Worm (Caenorhabditis elegans) whole organism, L4 larva: ENCODE data around the gene flcn-1.

Source experiments
- F49E8.2 ChIP-seq: sonication (generic microtip); optimal IDR thresholded peaks from 2 replicates; lab custom pipeline; 2016; ENCODE audit warnings: missing compliant biosample characterization, mild to moderate bottlenecking, missing genetic modification characterization, borderline replicate concordance
- Y105C5A.15 ChIP-seq: fragments of 200-800 bp; sonication (Bioruptor generic); IDR thresholded peaks from 2 replicates; pipeline ENCODE4 v1.3.6; 2022; ENCODE audit warnings: missing genetic modification characterization, missing compliant biosample characterization
- ZK337.2 ChIP-seq: fragments of 200-800 bp; sonication (Bioruptor generic); IDR thresholded peaks from 2 replicates; pipeline ENCODE4 v1.3.6; 2022; ENCODE audit warnings: missing genetic modification reagents, missing genetic modification characterization, missing compliant biosample characterization
- ama-1 ChIP-seq: fragments of 150-350 bp; optimal IDR thresholded peaks from 2 replicates; lab custom pipeline; 2014; ENCODE audit warnings: inconsistent platforms, mixed read lengths
- arid-1 ChIP-seq: fragments of 200-800 bp; sonication (Bioruptor generic); conservative IDR thresholded peaks from 2 replicates; pipeline ENCODE4 v1.3.6; 2022; ENCODE audit warnings: missing genetic modification reagents, missing genetic modification characterization, missing compliant biosample characterization
- attf-4 ChIP-seq: sonication (generic microtip); optimal IDR thresholded peaks from 3 replicates; lab custom pipeline; 2017; ENCODE audit warnings: missing biosample characterization, missing genetic modification characterization
- ceh-28 ChIP-seq: fragments of 150-350 bp; optimal IDR thresholded peaks from 2 replicates; lab custom pipeline; 2014; ENCODE audit warnings: missing biosample characterization, missing genetic modification reagents, missing genetic modification characterization
- ceh-32 ChIP-seq: sonication (generic microtip); optimal IDR thresholded peaks from 2 replicates; lab custom pipeline; 2016; ENCODE audit warnings: mild to moderate bottlenecking, missing genetic modification characterization, missing compliant biosample characterization; ENCODE audit not compliant: poor library complexity
- ces-1 ChIP-seq: fragments of 150-350 bp; sonication (generic microtip); optimal IDR thresholded peaks from 4 replicates; lab custom pipeline; 2014; ENCODE audit warnings: missing biosample characterization, missing genetic modification reagents, missing genetic modification characterization
- daf-12 ChIP-seq: fragments of 150-350 bp; optimal IDR thresholded peaks from 2 replicates; lab custom pipeline; 2014; ENCODE audit warnings: missing biosample characterization, missing genetic modification reagents, missing genetic modification characterization
- daf-16 ChIP-seq, 3 experiments: sonication (generic microtip); optimal IDR thresholded peaks; 2 replicates each; lab custom pipeline; 2016 to 2017; ENCODE audit warnings: missing genetic modification characterization in 3 of 3, missing genetic modification reagents in 3 of 3, mild to moderate bottlenecking in 2 of 3, missing compliant biosample characterization in 2 of 3, missing biosample characterization in 1 of 3, moderate library complexity in 1 of 3
- dpl-1 ChIP-seq: fragments of 150-350 bp; optimal IDR thresholded peaks from 2 replicates; lab custom pipeline; 2014; ENCODE audit warnings: missing biosample characterization, missing genetic modification reagents, missing genetic modification characterization
- duxl-1 ChIP-seq: sonication (generic microtip); optimal IDR thresholded peaks from 2 replicates; lab custom pipeline; 2016; ENCODE audit warnings: mild to moderate bottlenecking, missing genetic modification characterization, moderate library complexity, missing compliant biosample characterization; ENCODE audit not compliant: poor library complexity
- fkh-10 ChIP-seq: fragments of 150-350 bp; optimal IDR thresholded peaks from 2 replicates; lab custom pipeline; 2014; ENCODE audit warnings: missing biosample characterization, missing genetic modification reagents, missing genetic modification characterization
- gei-8 ChIP-seq: fragments of 200-800 bp; sonication (Bioruptor generic); optimal IDR thresholded peaks from 2 replicates; lab custom pipeline; 2018; ENCODE audit warnings: mild to moderate bottlenecking, missing genetic modification characterization, missing compliant biosample characterization
- hif-1 ChIP-seq, 2 experiments: sonication (generic microtip); optimal IDR thresholded peaks; 2 replicates each; lab custom pipeline; 2016 to 2017; ENCODE audit warnings: missing compliant biosample characterization in 2 of 2, missing genetic modification characterization in 2 of 2, missing genetic modification reagents in 2 of 2, missing genotype in 2 of 2, mild to moderate bottlenecking in 1 of 2
- hlh-11 ChIP-seq: fragments of 200-800 bp; sonication (Bioruptor generic); optimal IDR thresholded peaks from 2 replicates; lab custom pipeline; 2018; ENCODE audit warnings: mild to moderate bottlenecking, missing genetic modification characterization, missing compliant biosample characterization
- hlh-30 ChIP-seq: sonication (generic microtip); optimal IDR thresholded peaks from 2 replicates; lab custom pipeline; 2017; ENCODE audit warnings: antibody characterized with exemption, mild to moderate bottlenecking, missing genetic modification characterization, missing compliant biosample characterization; ENCODE audit not compliant: insufficient read depth
- hmg-1.1 ChIP-seq: fragments of 200-800 bp; sonication (Bioruptor generic); IDR thresholded peaks from 2 replicates; pipeline ENCODE4 v1.3.6; 2022; ENCODE audit warnings: missing genetic modification reagents, missing genetic modification characterization, missing compliant biosample characterization
- lin-13 ChIP-seq: fragments of 150-350 bp; optimal IDR thresholded peaks from 2 replicates; lab custom pipeline; 2014; ENCODE audit warnings: missing biosample characterization, missing genetic modification reagents, missing genetic modification characterization
- lsy-2 ChIP-seq, 2 experiments: fragments of 150-350 bp in 1 of 2; sonication (generic microtip) in 1 of 2; optimal IDR thresholded peaks; 2 replicates each; lab custom pipeline; 2014 to 2017; ENCODE audit warnings: missing biosample characterization in 2 of 2, missing genetic modification characterization in 2 of 2
- madf-5 ChIP-seq, 2 experiments: fragments of 200-800 bp; sonication (Bioruptor generic); IDR thresholded peaks; 2 replicates each; pipeline ENCODE4 v1.3.6; 2022; ENCODE audit warnings: missing compliant biosample characterization in 2 of 2, missing genetic modification characterization in 2 of 2
- mep-1 ChIP-seq: fragments of 150-350 bp; sonication (generic microtip); optimal IDR thresholded peaks from 3 replicates; lab custom pipeline; 2014; ENCODE audit warnings: missing biosample characterization, missing genetic modification characterization
- mxl-2 ChIP-seq: fragments of 200-800 bp; sonication (Bioruptor generic); conservative IDR thresholded peaks from 2 replicates; pipeline ENCODE4 v1.3.6; 2022; ENCODE audit warnings: missing genetic modification reagents, missing genetic modification characterization, missing compliant biosample characterization
- nhr-10 ChIP-seq: fragments of 150-350 bp; optimal IDR thresholded peaks from 2 replicates; lab custom pipeline; 2014; ENCODE audit warnings: missing biosample characterization, missing genetic modification characterization
- nhr-102 ChIP-seq: sonication (generic microtip); optimal IDR thresholded peaks from 2 replicates; lab custom pipeline; 2016; ENCODE audit warnings: mild to moderate bottlenecking, missing genetic modification characterization, moderate library complexity, missing compliant biosample characterization
- nhr-11 ChIP-seq: fragments of 150-350 bp; optimal IDR thresholded peaks from 2 replicates; lab custom pipeline; 2014; ENCODE audit warnings: missing biosample characterization, missing genetic modification characterization
- nhr-25 ChIP-seq: sonication (generic microtip); optimal IDR thresholded peaks from 2 replicates; lab custom pipeline; 2017; ENCODE audit warnings: missing genetic modification characterization, mild to moderate bottlenecking, missing compliant biosample characterization, antibody characterized with exemption, moderate library complexity, borderline replicate concordance; ENCODE audit not compliant: insufficient read depth
- nhr-41 ChIP-seq: fragments of 200-800 bp; sonication (Bioruptor generic); IDR thresholded peaks from 2 replicates; pipeline ENCODE4 v1.3.6; 2022; ENCODE audit warnings: missing genetic modification reagents, missing genetic modification characterization, missing compliant biosample characterization
- rbr-2 ChIP-seq: sonication (generic microtip); optimal IDR thresholded peaks from 2 replicates; lab custom pipeline; 2016; ENCODE audit warnings: missing genotype, missing genetic modification characterization, missing compliant biosample characterization
- saeg-2 ChIP-seq: fragments of 200-800 bp; sonication (Bioruptor generic); IDR thresholded peaks from 2 replicates; pipeline ENCODE4 v1.3.6; 2022; ENCODE audit warnings: missing genetic modification reagents, missing genetic modification characterization, missing compliant biosample characterization
- set-16 ChIP-seq: fragments of 200-800 bp; sonication (Bioruptor generic); IDR thresholded peaks from 2 replicates; pipeline ENCODE4 v1.3.6; 2022; ENCODE audit warnings: missing genetic modification reagents, missing genetic modification characterization, missing compliant biosample characterization
- skn-1 ChIP-seq: fragments of 150-350 bp; optimal IDR thresholded peaks from 2 replicates; lab custom pipeline; 2014; ENCODE audit warnings: missing biosample characterization, missing genetic modification characterization
- snpc-1.2 ChIP-seq: fragments of 200-800 bp; sonication (Bioruptor generic); IDR thresholded peaks from 2 replicates; pipeline ENCODE4 v1.3.6; 2022; ENCODE audit warnings: missing genetic modification reagents, missing genetic modification characterization, missing compliant biosample characterization
- spr-1 ChIP-seq: sonication (generic microtip); optimal IDR thresholded peaks from 2 replicates; lab custom pipeline; 2016; ENCODE audit warnings: mild to moderate bottlenecking, missing genetic modification characterization, missing compliant biosample characterization
- spr-3 ChIP-seq: fragments of 200-800 bp; sonication (Bioruptor generic); optimal IDR thresholded peaks from 2 replicates; lab custom pipeline; 2018; ENCODE audit warnings: mild to moderate bottlenecking, missing genetic modification characterization, missing compliant biosample characterization
- tag-97 ChIP-seq: fragments of 200-800 bp; sonication (Bioruptor generic); IDR thresholded peaks from 2 replicates; pipeline ENCODE4 v1.3.6; 2022; ENCODE audit warnings: missing genetic modification characterization, missing compliant biosample characterization
- unc-62 ChIP-seq, 3 experiments: fragments of 150-350 bp in 1 of 3; sonication (generic microtip); optimal IDR thresholded peaks in 2 of 3; peaks in 1 of 3; 1 replicate in 1 of 3; 2 replicates in 2 of 3; lab custom pipeline; 2014 to 2017; ENCODE audit warnings: missing biosample characterization in 3 of 3, missing genetic modification characterization in 3 of 3, missing genetic modification reagents in 3 of 3, missing genotype in 1 of 3
- zfp-2 ChIP-seq: sonication (generic microtip); optimal IDR thresholded peaks from 2 replicates; lab custom pipeline; 2016; ENCODE audit warnings: mild to moderate bottlenecking, missing genetic modification characterization, missing compliant biosample characterization
- zfp-3 ChIP-seq: fragments of 200-800 bp; sonication (Bioruptor generic); conservative IDR thresholded peaks from 2 replicates; pipeline ENCODE4 v1.3.6; 2022; ENCODE audit warnings: missing genetic modification reagents, missing genetic modification characterization, missing compliant biosample characterization
- zip-11 ChIP-seq: fragments of 200-800 bp; sonication (Bioruptor generic); IDR thresholded peaks from 2 replicates; pipeline ENCODE4 v1.3.6; 2022; ENCODE audit warnings: missing genetic modification characterization, missing compliant biosample characterization
- zip-2 ChIP-seq: fragments of 150-350 bp; optimal IDR thresholded peaks from 2 replicates; lab custom pipeline; 2014; ENCODE audit warnings: missing biosample characterization, missing genetic modification characterization

flcn-1 gene

ce11 chrII:6992949-6993348, 64.4 kb downstream of the flcn-1 start (continued):
- no peak for TF ChIP-seq attf-4
- TF ChIP-seq duxl-1 (tag; lab: Kevin White, UChicago): no peak
- TF ChIP-seq gei-8 (GFP tag; lab: Kevin White, UChicago): no peak
- no peak for TF ChIP-seq ces-1
- no peak for TF ChIP-seq ceh-32 (tag; lab: Kevin White, UChicago)
- TF ChIP-seq ama-1 (lab: Kevin White, UChicago): no peak
- TF ChIP-seq set-16 (GFP tag; lab: Robert Waterston, UW): no peak
- TF ChIP-seq arid-1 (GFP tag; lab: Robert Waterston, UW): no peak
- no peak for TF ChIP-seq saeg-2 (GFP tag; lab: Robert Waterston, UW)
- TF ChIP-seq madf-5 (GFP tag; IDR thresholded peaks at IDR 0.05; lab: Robert Waterston, UW): no peak
- TF ChIP-seq mxl-2 (GFP tag; lab: Robert Waterston, UW): no peak
- TF ChIP-seq daf-12 (tag; lab: Kevin White, UChicago): no peak
- no peak for TF ChIP-seq spr-3
- TF ChIP-seq lin-13: no peak
- peak in 1 of 2 experiments; percentile 33 for TF ChIP-seq hif-1 (tag; optimal IDR thresholded peaks at IDR 0.05; lab: Kevin White, UChicago)
- no peak for TF ChIP-seq F49E8.2 (tag; lab: Kevin White, UChicago)
- TF ChIP-seq snpc-1.2: no peak
- peak; percentile 64 for TF ChIP-seq hmg-1.1 (GFP tag; lab: Robert Waterston, UW)
- TF ChIP-seq ZK337.2: no peak
- no peak for TF ChIP-seq zfp-2 (tag; lab: Kevin White, UChicago)
- TF ChIP-seq zfp-3 (GFP tag; lab: Robert Waterston, UW): no peak
- no peak for TF ChIP-seq skn-1 (tag; lab: Kevin White, UChicago)
- no peak for TF ChIP-seq zip-2 (tag; lab: Kevin White, UChicago)
- peak; percentile 87 for TF ChIP-seq fkh-10 (GFP tag; lab: Kevin White, UChicago)
- no peak for TF ChIP-seq nhr-10
- no peak for TF ChIP-seq nhr-41
- no peak for TF ChIP-seq zip-11 (GFP tag; lab: Robert Waterston, UW)
- TF ChIP-seq ceh-28 (tag; lab: Kevin White, UChicago): peak; percentile 50
- no peak for TF ChIP-seq nhr-102 (tag; lab: Kevin White, UChicago)
- TF ChIP-seq spr-1 (tag; lab: Kevin White, UChicago): no peak
- no peak for TF ChIP-seq daf-16 (GFP tag; optimal IDR thresholded peaks at IDR 0.05; lab: Kevin White, UChicago)
- TF ChIP-seq daf-16 (tag; optimal IDR thresholded peaks at IDR 0.05; lab: Kevin White, UChicago): no peak
- TF ChIP-seq nhr-25 (tag; lab: Kevin White, UChicago): no peak
- peak; percentile 3 for TF ChIP-seq nhr-11 (tag; lab: Kevin White, UChicago)
- peak; percentile 76 for TF ChIP-seq rbr-2 (tag; lab: Kevin White, UChicago)
- TF ChIP-seq Y105C5A.15 (GFP tag; lab: Robert Waterston, UW): no peak
- TF ChIP-seq mep-1 (tag; lab: Kevin White, UChicago): peak; percentile 50

DNA sequence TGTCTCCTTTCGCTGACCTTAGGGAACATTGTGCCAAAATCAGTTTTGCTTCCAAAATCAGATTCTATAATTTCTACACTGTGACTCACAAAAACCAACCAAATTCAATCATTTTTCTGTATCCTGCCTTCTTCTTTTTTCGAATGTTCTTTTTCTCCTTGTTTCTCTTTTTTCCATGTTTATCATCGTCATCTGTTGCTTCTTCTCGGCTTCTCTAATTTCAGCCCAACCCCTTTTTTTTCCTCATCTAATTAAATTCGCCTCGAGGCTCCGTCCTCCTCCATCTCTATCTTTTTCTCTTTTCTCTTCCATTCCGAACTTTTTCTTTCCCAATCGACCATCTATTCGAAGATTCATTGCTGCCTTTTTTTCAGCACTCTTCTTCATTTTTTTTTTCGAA, 66.1 kb downstream of the flcn-1 start, which contains the start of gene unc-104:
Gene unc-104, plus strand, starts transcription at position 311 of the 400 bp plus-strand sequence.
- TF ChIP-seq fkh-10 (GFP tag; lab: Kevin White, UChicago): peak; percentile 34
- peak; percentile 14 for TF ChIP-seq hlh-30 (tag; lab: Kevin White, UChicago)
- peak in 1 of 2 experiments; percentile 32 for TF ChIP-seq lsy-2 (tag; optimal IDR thresholded peaks at IDR 0.05; lab: Kevin White, UChicago)
- no peak for TF ChIP-seq hlh-11 (tag; lab: Kevin White, UChicago)
- TF ChIP-seq tag-97 (GFP tag; lab: Robert Waterston, UW): no peak
- TF ChIP-seq ces-1: peak; percentile 91
- peak; percentile 24 for TF ChIP-seq mep-1 (tag; lab: Kevin White, UChicago)
- no peak for TF ChIP-seq dpl-1 (GFP tag; lab: Kevin White, UChicago)
- peak in 1 of 2 experiments; percentile 63 for TF ChIP-seq unc-62 (GFP tag; optimal IDR thresholded peaks at IDR 0.05 in 1 of 2; lab: Kevin White, UChicago)
- TF ChIP-seq unc-62 (tag; optimal IDR thresholded peaks at IDR 0.05; lab: Kevin White, UChicago): no peak
- TF ChIP-seq rbr-2 (tag; lab: Kevin White, UChicago): peak; percentile 29
